Worm (Caenorhabditis elegans) whole organism, L1 larva: ENCODE data around the gene C56E6.2.

ENCODE experiments used
- C04F5.9 ChIP-seq: sonication (generic microtip); optimal IDR thresholded peaks from 2 replicates; lab custom pipeline; 2016; ENCODE audit warnings: missing genetic modification characterization, missing compliant biosample characterization
- C16A3.4 ChIP-seq: fragments of 150-350 bp; optimal IDR thresholded peaks from 2 replicates; lab custom pipeline; 2014; ENCODE audit warnings: missing biosample characterization, missing genetic modification characterization
- blmp-1 ChIP-seq: fragments of 150-350 bp; optimal IDR thresholded peaks from 2 replicates; lab custom pipeline; 2014; ENCODE audit warnings: missing biosample characterization, missing genetic modification characterization
- ceh-90 ChIP-seq: sonication (generic microtip); optimal IDR thresholded peaks from 2 replicates; lab custom pipeline; 2016; ENCODE audit warnings: missing genetic modification characterization, missing compliant biosample characterization
- dsc-1 ChIP-seq: sonication (generic microtip); optimal IDR thresholded peaks from 2 replicates; lab custom pipeline; 2016; ENCODE audit warnings: mild to moderate bottlenecking, missing genetic modification characterization, missing compliant biosample characterization
- efl-1 ChIP-seq, 4 experiments: fragments of 150-350 bp; optimal IDR thresholded peaks in 3 of 4; peaks in 1 of 4; 1 replicate in 1 of 4; 2 replicates in 3 of 4; lab custom pipeline; 2014; ENCODE audit warnings: missing biosample characterization in 2 of 4, missing genetic modification characterization in 2 of 4, missing genetic modification reagents in 2 of 4
- efl-3 ChIP-seq: fragments of 200-800 bp; sonication (Bioruptor generic); optimal IDR thresholded peaks from 2 replicates; lab custom pipeline; 2018; ENCODE audit warnings: mild to moderate bottlenecking, missing genetic modification characterization, missing compliant biosample characterization
- elt-3 ChIP-seq, 6 experiments: fragments of 150-350 bp in 1 of 6; sonication (generic microtip); optimal IDR thresholded peaks; 2 replicates each; lab custom pipeline; 2017 to 2018; ENCODE audit warnings: missing biosample characterization in 6 of 6, missing genetic modification characterization in 6 of 6, inconsistent platforms in 1 of 6
- fkh-10 ChIP-seq: sonication (generic microtip); optimal IDR thresholded peaks from 2 replicates; lab custom pipeline; 2017; ENCODE audit warnings: missing biosample characterization, missing genetic modification reagents, missing genetic modification characterization
- fkh-4 ChIP-seq: sonication (generic microtip); optimal IDR thresholded peaks from 2 replicates; lab custom pipeline; 2016; ENCODE audit warnings: missing compliant biosample characterization, missing genetic modification characterization, borderline replicate concordance
- fkh-8 ChIP-seq: sonication (generic microtip); optimal IDR thresholded peaks from 2 replicates; lab custom pipeline; 2016; ENCODE audit warnings: mild to moderate bottlenecking, missing genetic modification characterization, missing compliant biosample characterization
- fos-1 ChIP-seq: fragments of 150-350 bp; optimal IDR thresholded peaks from 2 replicates; lab custom pipeline; 2014; ENCODE audit warnings: missing biosample characterization, missing genetic modification characterization
- grh-1 ChIP-seq: fragments of 200-800 bp; sonication (Bioruptor generic); IDR thresholded peaks from 2 replicates; pipeline ENCODE4 v1.3.6; 2022; ENCODE audit warnings: missing genetic modification reagents, missing genetic modification characterization, missing compliant biosample characterization
- hpl-2 ChIP-seq: fragments of 150-350 bp; optimal IDR thresholded peaks from 2 replicates; lab custom pipeline; 2014; ENCODE audit warnings: missing biosample characterization, missing genetic modification reagents, missing genetic modification characterization
- isw-1 ChIP-seq: fragments of 200-800 bp; sonication (Bioruptor generic); IDR thresholded peaks from 2 replicates; pipeline ENCODE4 v1.3.6; 2022; ENCODE audit warnings: missing genetic modification characterization, missing compliant biosample characterization
- lin-13 ChIP-seq: fragments of 150-350 bp; optimal IDR thresholded peaks from 2 replicates; lab custom pipeline; 2014; ENCODE audit warnings: missing biosample characterization, missing genetic modification reagents, missing genetic modification characterization
- lin-14 ChIP-seq: fragments of 200-800 bp; sonication (Bioruptor generic); optimal IDR thresholded peaks from 2 replicates; lab custom pipeline; 2018; ENCODE audit warnings: mild to moderate bottlenecking, missing genetic modification characterization, moderate library complexity, missing compliant biosample characterization
- lir-3 ChIP-seq: sonication (generic microtip); optimal IDR thresholded peaks from 2 replicates; lab custom pipeline; 2016; ENCODE audit warnings: mild to moderate bottlenecking, missing genetic modification characterization, moderate library complexity, missing compliant biosample characterization; ENCODE audit not compliant: poor library complexity
- mab-9 ChIP-seq: fragments of 200-800 bp; sonication (Bioruptor generic); IDR thresholded peaks from 2 replicates; pipeline ENCODE4 v1.3.6; 2022; ENCODE audit warnings: missing genetic modification reagents, missing genetic modification characterization, missing compliant biosample characterization
- mdl-1 ChIP-seq, 2 experiments: fragments of 150-350 bp; optimal IDR thresholded peaks; 2 replicates each; lab custom pipeline; 2014 to 2017; ENCODE audit warnings: missing biosample characterization in 2 of 2, missing genetic modification characterization in 2 of 2, inconsistent platforms in 1 of 2
- mef-2 ChIP-seq: fragments of 150-350 bp; optimal IDR thresholded peaks from 2 replicates; lab custom pipeline; 2014; ENCODE audit warnings: missing biosample characterization, missing genetic modification characterization
- nhr-11 ChIP-seq: fragments of 150-350 bp; optimal IDR thresholded peaks from 2 replicates; lab custom pipeline; 2014; ENCODE audit warnings: missing biosample characterization, missing genetic modification characterization
- nhr-12 ChIP-seq: sonication (generic microtip); optimal IDR thresholded peaks from 2 replicates; lab custom pipeline; 2017; ENCODE audit warnings: missing biosample characterization, missing genetic modification characterization
- nhr-47 ChIP-seq: sonication (generic microtip); optimal IDR thresholded peaks from 2 replicates; lab custom pipeline; 2016; ENCODE audit warnings: mild to moderate bottlenecking, missing genetic modification characterization, moderate library complexity, missing compliant biosample characterization
- nhr-71 ChIP-seq: sonication (generic microtip); optimal IDR thresholded peaks from 2 replicates; lab custom pipeline; 2016; ENCODE audit warnings: mild to moderate bottlenecking, missing genetic modification characterization, moderate library complexity, missing compliant biosample characterization
- nhr-77 ChIP-seq: fragments of 150-350 bp; optimal IDR thresholded peaks from 2 replicates; lab custom pipeline; 2014; ENCODE audit warnings: missing biosample characterization, missing genetic modification characterization
- nhr-85 ChIP-seq: sonication (generic microtip); peaks from one replicate; lab custom pipeline; 2016; ENCODE audit warnings: missing genetic modification characterization, inconsistent platforms, missing compliant biosample characterization
- rnt-1 ChIP-seq: sonication (generic microtip); optimal IDR thresholded peaks from 2 replicates; lab custom pipeline; 2016; ENCODE audit warnings: mild to moderate bottlenecking, missing genetic modification characterization, moderate library complexity, missing compliant biosample characterization
- snpc-4 ChIP-seq: fragments of 150-350 bp; optimal IDR thresholded peaks from 2 replicates; lab custom pipeline; 2014; ENCODE audit warnings: missing biosample characterization, missing genetic modification characterization
- sup-37 ChIP-seq: fragments of 200-800 bp; sonication (Bioruptor generic); optimal IDR thresholded peaks from 2 replicates; lab custom pipeline; 2018; ENCODE audit warnings: mild to moderate bottlenecking, missing genetic modification characterization, missing compliant biosample characterization
- tlp-1 ChIP-seq: fragments of 150-350 bp; optimal IDR thresholded peaks from 2 replicates; lab custom pipeline; 2014; ENCODE audit warnings: missing biosample characterization, missing genetic modification characterization
- unc-130 ChIP-seq: fragments of 150-350 bp; optimal IDR thresholded peaks from 2 replicates; lab custom pipeline; 2017; ENCODE audit warnings: missing biosample characterization, missing genetic modification characterization, inconsistent platforms
- unc-62 ChIP-seq: fragments of 150-350 bp; optimal IDR thresholded peaks from 2 replicates; lab custom pipeline; 2014; ENCODE audit warnings: missing biosample characterization, missing genetic modification reagents, missing genetic modification characterization
- unc-86 ChIP-seq: sonication (generic microtip); optimal IDR thresholded peaks from 2 replicates; lab custom pipeline; 2016; ENCODE audit warnings: missing genetic modification characterization, missing compliant biosample characterization
- vab-15 ChIP-seq: sonication (generic microtip); optimal IDR thresholded peaks from 2 replicates; lab custom pipeline; 2017; ENCODE audit warnings: missing genotype, mild to moderate bottlenecking, missing genetic modification characterization, missing compliant biosample characterization
- ztf-4 ChIP-seq: fragments of 150-350 bp; optimal IDR thresholded peaks from 2 replicates; lab custom pipeline; 2014; ENCODE audit warnings: missing biosample characterization, missing genetic modification characterization

The C56E6.2 gene

ce11 chrII:6491817-6492452 is 32.8 kb upstream of the C56E6.2 start, which contains the start of the genes T28D9.11 and T28D9.1 (continued):
- TF ChIP-seq efl-1 (optimal IDR thresholded peaks at IDR 0.05; lab: Kevin White, UChicago) (peak; percentile 38 to 55), efl-1 (GFP tag; optimal IDR thresholded peaks at IDR 0.05 in 1 of 2; lab: Kevin White, UChicago) (peak in 1 of 2 experiments; percentile 32), rnt-1 (peak; percentile 58), nhr-85 (tag; lab: Kevin White, UChicago) (no peak), snpc-4 (tag; lab: Kevin White, UChicago) (peak; percentile 80), grh-1 (GFP tag; lab: Robert Waterston, UW) (0 out of 2 replicates have a peak, but pooled peaks have one; percentile 22), C16A3.4 (tag; lab: Kevin White, UChicago) (peak; percentile 12), hpl-2 (no peak)

- TF ChIP-seq unc-62 (GFP tag; lab: Kevin White, UChicago): no peak
- TF ChIP-seq mdl-1 (tag; optimal IDR thresholded peaks at IDR 0.05; lab: Kevin White, UChicago): no peak
Measured at ce11 chrII:6493139-6493538, 31.6 kb upstream of the C56E6.2 start.

DNA sequence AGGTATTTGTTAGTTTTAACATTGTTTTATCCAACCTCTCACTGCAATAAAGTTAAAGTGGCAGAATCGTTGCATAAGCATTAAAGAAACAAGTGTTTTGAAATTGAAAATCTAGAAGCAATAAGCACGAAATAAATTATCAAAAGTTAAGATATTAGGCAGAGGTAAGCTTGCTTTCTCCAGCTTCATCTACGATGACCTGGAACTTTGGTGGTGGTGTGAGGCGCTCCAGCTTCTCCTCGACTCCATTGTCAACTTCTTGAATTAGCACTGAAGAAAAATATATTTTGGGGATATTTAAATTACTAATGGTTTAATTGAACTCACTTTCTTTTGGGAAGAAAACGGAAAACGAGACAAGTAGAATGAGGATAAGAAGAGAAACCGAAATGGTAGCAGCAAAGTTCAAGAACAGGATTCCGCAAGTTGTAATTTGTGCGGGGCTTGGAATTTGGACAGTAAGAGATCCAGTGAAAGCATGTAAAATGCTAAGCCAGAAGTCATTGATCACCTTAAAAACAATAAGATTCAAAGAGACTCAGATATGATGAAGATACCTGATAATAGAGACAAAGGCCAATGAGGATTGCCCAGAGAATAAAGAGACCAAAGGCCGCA is 30.9 kb upstream of the C56E6.2 start:
- TF ChIP-seq blmp-1 (peak; percentile 2), elt-3 (tag; optimal IDR thresholded peaks at IDR 0.05; lab: Kevin White, UChicago) (no peak), ztf-4 (tag; lab: Kevin White, UChicago) (peak; percentile 14)

DNA sequence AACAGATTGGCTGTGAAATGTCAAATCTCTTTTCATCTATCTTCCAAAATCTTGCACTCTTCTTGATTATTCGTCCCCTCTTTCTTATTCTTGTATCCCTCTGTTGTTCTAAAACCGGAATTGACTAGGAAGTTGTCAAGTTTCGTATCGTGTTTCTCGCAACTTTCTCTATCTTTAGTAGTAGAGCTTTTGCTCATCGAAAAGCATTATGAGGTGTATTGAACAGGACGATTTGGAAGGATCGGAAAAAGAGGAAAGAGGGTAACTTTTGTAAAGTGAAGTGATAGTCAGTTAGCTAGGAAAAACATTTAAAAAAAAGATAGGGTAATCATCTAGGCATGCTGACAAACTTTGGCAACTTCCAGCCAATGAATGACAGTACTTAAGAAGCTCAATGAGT is 28.2 kb upstream of the C56E6.2 start:
- TF ChIP-seq unc-130 (tag; lab: Kevin White, UChicago) (no peak), mef-2 (no peak), C04F5.9 (tag; lab: Kevin White, UChicago) (no peak), ceh-90 (tag; lab: Kevin White, UChicago) (no peak), sup-37 (GFP tag; lab: Kevin White, UChicago) (no peak), nhr-77 (tag; lab: Kevin White, UChicago) (no peak), nhr-11 (tag; lab: Kevin White, UChicago) (no peak), fkh-4 (tag; lab: Kevin White, UChicago) (no peak), lin-14 (GFP tag; lab: Kevin White, UChicago) (no peak), vab-15 (no peak), nhr-71 (tag; lab: Kevin White, UChicago) (no peak), mab-9 (GFP tag; lab: Robert Waterston, UW) (no peak), fos-1 (tag; lab: Kevin White, UChicago) (no peak), isw-1 (GFP tag; lab: Robert Waterston, UW) (no peak), lir-3 (no peak), fkh-8 (tag; lab: Kevin White, UChicago) (no peak), nhr-12 (no peak)
- TF ChIP-seq, all 84 proteins: peak for 0

DNA sequence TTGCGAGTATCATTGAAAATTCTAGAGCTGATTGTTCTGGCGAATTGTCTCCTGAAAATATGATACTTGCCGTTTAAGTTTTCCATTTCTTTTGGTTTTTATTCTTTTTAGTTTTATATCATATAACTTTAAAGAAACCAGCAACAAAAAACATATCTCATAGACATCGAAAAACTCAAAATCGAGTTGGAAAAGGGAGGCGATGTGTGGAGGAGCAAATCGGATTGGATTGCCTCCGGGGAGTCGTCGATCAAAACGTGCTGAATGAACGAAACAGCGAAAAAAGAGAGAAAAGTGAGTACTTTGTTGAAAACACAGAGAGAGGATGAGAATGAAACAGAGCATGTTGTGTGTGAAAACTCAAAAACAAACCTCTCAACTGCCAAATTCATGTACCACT is 27.6 kb upstream of the C56E6.2 start:
- peak; percentile 58 for TF ChIP-seq lin-14 (GFP tag; lab: Kevin White, UChicago)
- no peak for TF ChIP-seq nhr-12
- no peak for TF ChIP-seq tlp-1
- no peak for TF ChIP-seq lin-13 (GFP tag; lab: Kevin White, UChicago)
- TF ChIP-seq unc-86 (tag; lab: Kevin White, UChicago): no peak
- TF ChIP-seq, all 84 proteins: peak for 1

DNA sequence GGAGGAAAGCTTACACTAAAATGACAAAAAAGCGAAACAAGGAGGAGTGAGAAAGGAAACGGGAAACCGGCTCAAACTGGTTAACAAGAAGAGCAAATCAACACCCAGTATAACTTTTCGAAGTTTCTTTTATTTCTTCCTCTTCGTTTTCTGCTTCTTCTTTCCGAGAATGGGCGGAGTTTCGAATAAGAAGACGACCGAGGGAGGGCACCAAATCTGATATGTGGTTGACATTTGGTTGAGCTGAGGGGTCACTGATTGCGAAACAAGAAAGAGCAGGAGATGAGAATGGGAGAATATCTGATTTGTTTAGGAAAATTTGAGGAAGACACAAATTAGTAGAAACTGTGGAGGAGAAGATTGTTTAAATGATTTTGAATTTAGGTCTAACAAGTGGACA is 26.1 kb upstream of the C56E6.2 start:
- TF ChIP-seq dsc-1 (tag; lab: Kevin White, UChicago) (no peak), fkh-10 (GFP tag; lab: Kevin White, UChicago) (peak; percentile 44), nhr-47 (tag; lab: Kevin White, UChicago) (no peak), unc-130 (tag; lab: Kevin White, UChicago) (no peak), efl-3 (no peak), lin-14 (GFP tag; lab: Kevin White, UChicago) (peak; percentile 59)
